Fruit fly (Drosophila melanogaster) whole organism: ENCODE results near the gene CG7156.

Experiments
- EcR ChIP-seq, 2 experiments: fragments of >200 bp; optimal IDR thresholded peaks; 2 replicates each; lab custom pipeline; 2017; ENCODE audit warnings: missing biosample characterization in 2 of 2, missing genetic modification characterization in 2 of 2, missing genetic modification reagents in 2 of 2
- pan ChIP-seq: fragments of >200 bp; optimal IDR thresholded peaks from 2 replicates; lab custom pipeline; 2017
- psq ChIP-seq: fragments of >200 bp; optimal IDR thresholded peaks from 2 replicates; lab custom pipeline; 2017

DNA sequence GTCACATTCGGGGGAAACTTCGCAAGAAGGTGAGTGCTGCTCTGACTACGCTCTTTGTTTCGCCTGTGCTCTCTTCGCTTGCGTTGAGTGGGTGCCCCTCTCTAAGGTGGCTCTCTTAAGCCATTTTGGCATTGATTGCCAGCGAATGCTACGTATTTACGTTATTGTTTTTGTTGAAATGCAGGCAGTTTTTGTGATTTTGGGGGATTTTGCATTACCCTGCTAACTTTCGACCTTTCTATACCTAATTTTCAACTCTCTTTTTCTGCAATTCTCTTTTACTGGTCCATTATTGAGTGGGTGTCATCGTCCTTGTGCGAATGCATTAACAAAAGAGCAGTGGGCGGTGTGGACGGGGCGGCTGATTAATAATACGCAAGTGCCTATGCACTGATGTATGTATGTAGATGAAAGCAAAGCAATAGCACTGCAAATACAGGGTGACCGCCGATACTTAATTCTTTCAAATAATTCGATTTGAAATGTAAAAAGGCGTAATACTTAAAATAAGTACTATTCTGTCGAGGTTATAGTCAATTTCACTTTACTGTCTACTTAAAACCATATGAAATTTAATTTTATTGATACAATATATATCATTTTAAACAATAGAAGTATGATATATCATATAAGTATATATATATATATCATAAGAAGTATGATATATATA is 33.3 kb upstream of the CG7156 start:
- TF ChIP-seq pan, result no peak
- no peak for TF ChIP-seq EcR (GFP tag; optimal IDR thresholded peaks at IDR 0.05; lab: Kevin White, UChicago)
- TF ChIP-seq psq (lab: Kevin White, UChicago), result no peak
